Fruit fly (Drosophila melanogaster): Measurements from ENCODE around the gene CG14417.

dm6 chrX:2919742-2920141, 43.4 kb upstream of the CG14417 start, which contains the start of gene CG3588:
- TF ChIP-seq psq (optimal IDR thresholded peaks at IDR 0.05) = no peak
- no peak for TF ChIP-seq usp (GFP tag; optimal IDR thresholded peaks at IDR 0.05)
- TF ChIP-seq pan (optimal IDR thresholded peaks at IDR 0.05) = no peak
- TF ChIP-seq EcR (GFP tag; optimal IDR thresholded peaks at IDR 0.05) = no peak
